Fruit fly (Drosophila melanogaster): ENCODE measurements around the gene Arl1.

Gene Arl1

dm6 chr3L:16026065-16026789 is 43.3 kb downstream of the Arl1 start (continued):
- TF ChIP-seq repo (GFP tag; optimal IDR thresholded peaks at IDR 0.05) (peak; percentile 56), Atf3 (GFP tag; optimal IDR thresholded peaks at IDR 0.05) (peak; percentile 35), Hsf (GFP tag; optimal IDR thresholded peaks at IDR 0.05) (peak; percentile 48), sqz (GFP tag; optimal IDR thresholded peaks at IDR 0.05) (peak; percentile 80), lmd (GFP tag; IDR thresholded peaks at IDR 0.05) (no peak), CG10147 (GFP tag; optimal IDR thresholded peaks at IDR 0.05) (no peak), tin (GFP tag; optimal IDR thresholded peaks at IDR 0.05) (no peak), br (optimal IDR thresholded peaks at IDR 0.05) (no peak), chinmo (GFP tag; IDR thresholded peaks at IDR 0.05; ENCODE audit: partially characterized antibody) (peak; percentile 95), CG10959 (GFP tag; IDR thresholded peaks at IDR 0.05) (peak; percentile 27; the same call in 1 of the 2 replicates), CG6175 (GFP tag; IDR thresholded peaks at IDR 0.05) (peak; percentile 89), fu2 (GFP tag; optimal IDR thresholded peaks at IDR 0.05) (no peak), sens-2 (GFP tag; IDR thresholded peaks at IDR 0.05) (0 out of 2 replicates have a peak, but pooled peaks have one; percentile 36), CG10274 (GFP tag; optimal IDR thresholded peaks at IDR 0.05) (peak; percentile 4), CG7357 (GFP tag; IDR thresholded peaks at IDR 0.05) (no peak), CG6854 (GFP tag; optimal IDR thresholded peaks at IDR 0.05) (peak; percentile 72), bcd (GFP tag; optimal IDR thresholded peaks at IDR 0.05) (peak; percentile 57), Camta (GFP tag; optimal IDR thresholded peaks at IDR 0.05) (peak; percentile 55), Dfd (GFP tag; optimal IDR thresholded peaks at IDR 0.05) (no peak), lbe (GFP tag; optimal IDR thresholded peaks at IDR 0.05) (no peak), C15 (GFP tag; IDR thresholded peaks at IDR 0.05) (peak; percentile 11; the same call in 1 of the 3 replicates), caup (GFP tag; optimal IDR thresholded peaks at IDR 0.05; ENCODE audit: severe bottlenecking) (peak; percentile 78), CG12219 (GFP tag; optimal IDR thresholded peaks at IDR 0.05) (peak; percentile 66), Stat92E (GFP tag; optimal IDR thresholded peaks at IDR 0.05) (no peak), kah (GFP tag; optimal IDR thresholded peaks at IDR 0.05) (peak; percentile 76), disco-r (GFP tag; optimal IDR thresholded peaks at IDR 0.05) (peak; percentile 27), Ptx1 (GFP tag; IDR thresholded peaks at IDR 0.05) (0 out of 2 replicates have a peak, but pooled peaks have one; percentile 31), CG34422 (GFP tag; IDR thresholded peaks at IDR 0.05) (peak; percentile 70; the same call in 1 of the 3 replicates), inv (GFP tag; IDR thresholded peaks at IDR 0.05; ENCODE audit: partially characterized antibody) (no peak), prd (optimal IDR thresholded peaks at IDR 0.05) (no peak), prd (GFP tag; IDR thresholded peaks at IDR 0.05) (peak; percentile 27; the same call in 2 of the 3 replicates), CG8281 (tag; optimal IDR thresholded peaks at IDR 0.05) (peak; percentile 48), YL-1 (GFP tag; optimal IDR thresholded peaks at IDR 0.05) (peak; percentile 31), D (optimal IDR thresholded peaks at IDR 0.05) (no peak), D (GFP tag; optimal IDR thresholded peaks at IDR 0.05) (peak; percentile 66), en (GFP tag; optimal IDR thresholded peaks at IDR 0.05) (peak; percentile 37), Lpt (GFP tag; optimal IDR thresholded peaks at IDR 0.05) (no peak), crol (GFP tag; IDR thresholded peaks at IDR 0.05) (peak; percentile 45; the same call in 1 of the 2 replicates), peb (GFP tag; IDR thresholded peaks at IDR 0.05) (no peak), pzg (GFP tag; optimal IDR thresholded peaks at IDR 0.05) (no peak), jumu (GFP tag; optimal IDR thresholded peaks at IDR 0.05) (peak; percentile 63), CG11398 (GFP tag; optimal IDR thresholded peaks at IDR 0.05) (peak; percentile 74), CG12659 (GFP tag; optimal IDR thresholded peaks at IDR 0.05) (peak; percentile 30), Mes4 (GFP tag; optimal IDR thresholded peaks at IDR 0.05) (peak; percentile 72), gcm2 (GFP tag; optimal IDR thresholded peaks at IDR 0.05) (peak; percentile 57), Dll (GFP tag; IDR thresholded peaks at IDR 0.05; ENCODE audit: partially characterized antibody) (no peak), jigr1 (GFP tag; IDR thresholded peaks at IDR 0.05) (no peak), ara (GFP tag; IDR thresholded peaks at IDR 0.05) (peak; percentile 86), CG11560 (tag; IDR thresholded peaks at IDR 0.05) (no peak), chm (GFP tag; IDR thresholded peaks at IDR 0.05) (peak; percentile 87; the same call in 1 of the 2 replicates)
